Worm (Caenorhabditis elegans): ENCODE measurements around the gene clec-149.

The clec-149 gene

DNA sequence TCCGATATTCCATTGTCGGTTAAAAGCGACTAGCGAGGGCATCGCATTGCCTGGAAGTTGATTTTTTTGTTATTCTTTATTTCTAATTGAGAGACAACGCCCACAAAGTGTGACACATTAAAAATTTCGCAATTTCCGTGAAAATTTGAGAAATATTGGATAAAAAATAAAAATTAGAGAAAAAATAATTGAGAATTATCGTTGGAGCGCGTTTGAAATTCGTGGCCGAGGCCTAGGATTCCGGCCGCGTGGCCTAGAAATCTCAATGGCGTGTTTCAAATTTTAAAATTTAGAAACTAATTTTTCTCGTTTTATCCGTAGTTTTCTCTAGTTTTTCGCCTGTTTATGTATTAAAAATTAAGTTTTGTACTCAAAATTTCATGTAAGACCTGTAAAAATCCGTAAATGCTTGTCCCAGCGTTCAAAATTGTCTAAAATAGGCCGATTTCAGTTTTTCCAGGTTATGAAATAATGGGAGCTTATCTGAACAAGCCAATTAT, 39.7 kb upstream of the clec-149 start, which contains the start of the genes dagl-2 and ppm-1.G (continued):
- TF ChIP-seq madf-6 (GFP tag; IDR thresholded peaks at IDR 0.05) (peak; percentile 51; the same call in 1 of the 2 replicates), dox-1 (GFP tag; IDR thresholded peaks at IDR 0.05) (peak; percentile 69), repo-1 (tag; optimal IDR thresholded peaks at IDR 0.05) (no peak), ztf-6 (GFP tag; IDR thresholded peaks at IDR 0.05) (no peak), rec-8 (tag; optimal IDR thresholded peaks at IDR 0.05) (peak in 1 of 2 experiments; percentile 3), C06A6.2 (GFP tag; conservative IDR thresholded peaks at IDR 0.05) (no peak), aptf-3 (GFP tag; IDR thresholded peaks at IDR 0.05) (no peak), snpc-4 (GFP tag; optimal IDR thresholded peaks at IDR 0.05) (no peak), snpc-4 (tag; optimal IDR thresholded peaks at IDR 0.05) (peak in 1 of 4 experiments; percentile 23), zfh-2 (GFP tag; conservative IDR thresholded peaks at IDR 0.05) (0 out of 2 replicates have a peak, but pooled peaks have one; percentile 27), lin-40 (tag; optimal IDR thresholded peaks at IDR 0.05) (peak; percentile 52), B0336.3 (GFP tag; IDR thresholded peaks at IDR 0.05) (no peak), ztf-3 (GFP tag; optimal IDR thresholded peaks at IDR 0.05) (no peak), egl-18 (GFP tag; IDR thresholded peaks at IDR 0.05) (no peak), nhr-80 (tag; optimal IDR thresholded peaks at IDR 0.05) (peak; percentile 28), snpc-3.4 (tag; optimal IDR thresholded peaks at IDR 0.05) (peak; percentile 21), rcor-1 (GFP tag; IDR thresholded peaks at IDR 0.05) (no peak), atf-7 (tag; optimal IDR thresholded peaks at IDR 0.05) (no peak), chd-7 (tag; optimal IDR thresholded peaks at IDR 0.05) (no peak)

DNA sequence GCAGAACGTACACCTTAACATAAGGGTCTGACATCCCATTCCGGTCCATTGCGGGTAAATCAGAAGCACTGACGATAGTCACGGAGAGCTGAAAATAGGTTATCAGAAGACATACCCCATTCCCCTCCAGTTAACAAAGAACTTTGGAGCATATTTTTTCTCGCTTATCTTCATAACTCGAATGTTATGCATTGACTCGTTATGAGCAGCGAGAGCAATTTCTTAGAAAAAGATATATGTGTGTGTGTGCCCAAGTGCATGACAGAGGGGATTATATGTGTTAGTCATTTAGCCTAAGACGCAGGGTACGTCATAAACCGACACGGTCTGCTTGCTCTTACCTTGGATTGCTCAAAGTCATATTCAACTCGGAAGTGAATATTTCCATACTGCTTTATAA, 33.4 kb upstream of the clec-149 start:
- TF ChIP-seq B0019.2 (GFP tag; conservative IDR thresholded peaks at IDR 0.05) (no peak), nfya-2 (GFP tag; IDR thresholded peaks at IDR 0.05) (no peak), F49E8.2 (tag; optimal IDR thresholded peaks at IDR 0.05; ENCODE audit: insufficient read depth) (no peak), lag-1 (GFP tag; IDR thresholded peaks at IDR 0.05) (no peak), B0261.1 (tag; optimal IDR thresholded peaks at IDR 0.05) (no peak), ceh-27 (GFP tag; optimal IDR thresholded peaks at IDR 0.05) (no peak), hrde-1 (tag; optimal IDR thresholded peaks at IDR 0.05; ENCODE audit: borderline replicate concordance) (no peak), F39B2.1 (GFP tag; IDR thresholded peaks at IDR 0.05) (0 out of 2 replicates have a peak, but pooled peaks have one; percentile 38)

DNA sequence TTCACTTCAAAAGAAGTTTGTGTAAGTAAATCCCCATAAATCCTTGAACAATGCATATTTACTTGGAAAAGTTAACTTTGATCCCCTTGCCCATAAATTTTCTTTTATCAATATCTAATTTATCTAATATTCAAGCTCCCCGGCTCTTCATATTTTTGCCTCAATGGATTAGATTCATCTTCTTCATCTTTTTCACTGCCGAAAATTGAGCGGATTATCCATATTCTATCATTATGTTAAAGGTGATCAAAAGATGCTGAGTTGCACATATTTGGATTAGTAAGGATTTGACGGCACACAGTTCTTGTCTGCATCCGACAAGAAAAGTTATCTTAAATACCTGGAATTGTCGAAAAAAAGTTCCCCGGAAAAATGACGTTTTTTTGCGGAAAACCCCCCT, 32.4 kb upstream of the clec-149 start:
- TF ChIP-seq F33H1.4 (GFP tag; IDR thresholded peaks at IDR 0.05) (no peak), athp-1 (tag; optimal IDR thresholded peaks at IDR 0.05) (no peak)

- TF ChIP-seq F57C9.4 (tag; optimal IDR thresholded peaks at IDR 0.05) (no peak), F22D6.2 (tag; optimal IDR thresholded peaks at IDR 0.05) (no peak), Y67H2A.10 (GFP tag; conservative IDR thresholded peaks at IDR 0.05) (no peak), T07F8.4 (tag; optimal IDR thresholded peaks at IDR 0.05) (no peak), tbp1 (GFP tag; optimal IDR thresholded peaks at IDR 0.05) (peak; percentile 49), F55B11.4 (tag; optimal IDR thresholded peaks at IDR 0.05; ENCODE audit: borderline replicate concordance, insufficient read depth) (no peak), efl-1 (GFP tag; optimal IDR thresholded peaks at IDR 0.05) (peak; percentile 48), bed-1 (GFP tag; IDR thresholded peaks at IDR 0.05) (no peak), dox-1 (GFP tag; IDR thresholded peaks at IDR 0.05) (peak; percentile 83), zfh-2 (GFP tag; conservative IDR thresholded peaks at IDR 0.05) (peak; percentile 75), gei-17 (GFP tag; optimal IDR thresholded peaks at IDR 0.05) (no peak), lsl-1 (GFP tag; optimal IDR thresholded peaks at IDR 0.05) (peak; percentile 92), unc-130 (GFP tag; optimal IDR thresholded peaks at IDR 0.05) (no peak), snpc-3.4 (tag; optimal IDR thresholded peaks at IDR 0.05) (peak; percentile 19), ekl-4 (GFP tag; IDR thresholded peaks at IDR 0.05) (no peak), pha-4 (tag; optimal IDR thresholded peaks at IDR 0.05) (no peak), B0035.1 (tag; optimal IDR thresholded peaks at IDR 0.05) (no peak), nhr-120 (GFP tag; IDR thresholded peaks at IDR 0.05) (no peak), mes-4 (tag; optimal IDR thresholded peaks at IDR 0.05) (no peak)
Observed at ce11 chrIII:793595-793994, 29.4 kb upstream of the clec-149 start, which contains the start of gene snt-2. Gene snt-2, minus strand, starts transcription at chrIII:793733.

Data from whole organism, young adult.